Worm (Caenorhabditis elegans): Measurements from ENCODE around the gene nhr-203.

The nhr-203 gene

ce11 chrV:502803-503273, 43.2 kb downstream of the nhr-203 start, which contains the start of gene T01G6.10:
TSS of gene T01G6.10 (minus strand) at chrV:503223.
- no peak for TF ChIP-seq W03F9.2 (tag; optimal IDR thresholded peaks at IDR 0.05)
- no peak for TF ChIP-seq dao-5 (tag; optimal IDR thresholded peaks at IDR 0.05)
- no peak for TF ChIP-seq him-1 (tag; optimal IDR thresholded peaks at IDR 0.05)

ce11 chrV:503728-504127, 44.1 kb downstream of the nhr-203 start, which contains the start of gene srlf-35:
TSS of gene srlf-35 (plus strand) at chrV:504028.
- TF ChIP-seq him-1 (tag; optimal IDR thresholded peaks at IDR 0.05) = no peak
- no peak for TF ChIP-seq dao-5 (tag; optimal IDR thresholded peaks at IDR 0.05)
- no peak for TF ChIP-seq W03F9.2 (tag; optimal IDR thresholded peaks at IDR 0.05)

- TF ChIP-seq W03F9.2 (tag; optimal IDR thresholded peaks at IDR 0.05) (no peak), dao-5 (tag; optimal IDR thresholded peaks at IDR 0.05) (no peak), him-1 (tag; optimal IDR thresholded peaks at IDR 0.05) (no peak)
Observed at ce11 chrV:505191-505590, 45.6 kb downstream of the nhr-203 start, which contains the start of gene srlf-19. TSS of gene srlf-19 (plus strand) at chrV:505491.

Data from whole organism, L4/young adult.